Worm (Caenorhabditis elegans) whole organism, L1 larva: ENCODE results near the gene hsp-110.

Experiments
- C04F5.9 ChIP-seq: sonication (generic microtip); optimal IDR thresholded peaks from 2 replicates; lab custom pipeline; 2016; ENCODE audit warnings: missing genetic modification characterization, missing compliant biosample characterization
- C16A3.4 ChIP-seq: fragments of 150-350 bp; optimal IDR thresholded peaks from 2 replicates; lab custom pipeline; 2014; ENCODE audit warnings: missing biosample characterization, missing genetic modification characterization
- C34B4.2 ChIP-seq: sonication (generic microtip); optimal IDR thresholded peaks from 2 replicates; lab custom pipeline; 2017; ENCODE audit warnings: mild to moderate bottlenecking, missing genetic modification characterization, missing compliant biosample characterization
- F16B12.6 ChIP-seq: fragments of 150-350 bp; optimal IDR thresholded peaks from 2 replicates; lab custom pipeline; 2014; ENCODE audit warnings: missing biosample characterization, missing genetic modification characterization
- aha-1 ChIP-seq: fragments of 150-350 bp; optimal IDR thresholded peaks from 2 replicates; lab custom pipeline; 2014; ENCODE audit warnings: missing biosample characterization, missing genetic modification characterization
- ama-1 ChIP-seq: fragments of 150-350 bp; optimal IDR thresholded peaks from 2 replicates; lab custom pipeline; 2014
- blmp-1 ChIP-seq: fragments of 150-350 bp; optimal IDR thresholded peaks from 2 replicates; lab custom pipeline; 2014; ENCODE audit warnings: missing biosample characterization, missing genetic modification characterization
- ceh-63 ChIP-seq: fragments of 200-800 bp; sonication (Bioruptor generic); optimal IDR thresholded peaks from 2 replicates; lab custom pipeline; 2018; ENCODE audit warnings: mild to moderate bottlenecking, missing genetic modification characterization, missing compliant biosample characterization
- ceh-88 ChIP-seq: fragments of 200-800 bp; sonication (Bioruptor generic); IDR thresholded peaks from 2 replicates; pipeline ENCODE4 v1.3.6; 2022; ENCODE audit warnings: missing genetic modification characterization, missing compliant biosample characterization
- ceh-90 ChIP-seq: sonication (generic microtip); optimal IDR thresholded peaks from 2 replicates; lab custom pipeline; 2016; ENCODE audit warnings: missing genetic modification characterization, missing compliant biosample characterization
- dsc-1 ChIP-seq: sonication (generic microtip); optimal IDR thresholded peaks from 2 replicates; lab custom pipeline; 2016; ENCODE audit warnings: mild to moderate bottlenecking, missing genetic modification characterization, missing compliant biosample characterization
- efl-1 ChIP-seq, 4 experiments: fragments of 150-350 bp; optimal IDR thresholded peaks in 3 of 4; peaks in 1 of 4; 1 replicate in 1 of 4; 2 replicates in 3 of 4; lab custom pipeline; 2014; ENCODE audit warnings: missing biosample characterization in 2 of 4, missing genetic modification characterization in 2 of 4, missing genetic modification reagents in 2 of 4
- elt-3 ChIP-seq, 6 experiments: fragments of 150-350 bp in 1 of 6; sonication (generic microtip); optimal IDR thresholded peaks; 2 replicates each; lab custom pipeline; 2017 to 2018; ENCODE audit warnings: missing biosample characterization in 6 of 6, missing genetic modification characterization in 6 of 6, inconsistent platforms in 1 of 6
- fkh-4 ChIP-seq: sonication (generic microtip); optimal IDR thresholded peaks from 2 replicates; lab custom pipeline; 2016; ENCODE audit warnings: missing compliant biosample characterization, missing genetic modification characterization, borderline replicate concordance
- fkh-8 ChIP-seq: sonication (generic microtip); optimal IDR thresholded peaks from 2 replicates; lab custom pipeline; 2016; ENCODE audit warnings: mild to moderate bottlenecking, missing genetic modification characterization, missing compliant biosample characterization
- grh-1 ChIP-seq: fragments of 200-800 bp; sonication (Bioruptor generic); IDR thresholded peaks from 2 replicates; pipeline ENCODE4 v1.3.6; 2022; ENCODE audit warnings: missing genetic modification reagents, missing genetic modification characterization, missing compliant biosample characterization
- hlh-17 ChIP-seq: fragments of 200-800 bp; sonication (Bioruptor generic); optimal IDR thresholded peaks from 2 replicates; lab custom pipeline; 2018; ENCODE audit warnings: missing genetic modification characterization, mild to moderate bottlenecking, missing compliant biosample characterization, moderate library complexity, borderline replicate concordance
- hlh-4 ChIP-seq: sonication (generic microtip); optimal IDR thresholded peaks from 2 replicates; lab custom pipeline; 2016; ENCODE audit warnings: mild to moderate bottlenecking, missing genetic modification characterization, missing compliant biosample characterization
- hpl-2 ChIP-seq: fragments of 150-350 bp; optimal IDR thresholded peaks from 2 replicates; lab custom pipeline; 2014; ENCODE audit warnings: missing biosample characterization, missing genetic modification reagents, missing genetic modification characterization
- jun-1 ChIP-seq: fragments of 150-350 bp; optimal IDR thresholded peaks from 2 replicates; lab custom pipeline; 2014; ENCODE audit warnings: missing biosample characterization, missing genetic modification reagents, missing genetic modification characterization
- lin-13 ChIP-seq: fragments of 150-350 bp; optimal IDR thresholded peaks from 2 replicates; lab custom pipeline; 2014; ENCODE audit warnings: missing biosample characterization, missing genetic modification reagents, missing genetic modification characterization
- lin-14 ChIP-seq: fragments of 200-800 bp; sonication (Bioruptor generic); optimal IDR thresholded peaks from 2 replicates; lab custom pipeline; 2018; ENCODE audit warnings: mild to moderate bottlenecking, missing genetic modification characterization, moderate library complexity, missing compliant biosample characterization
- lin-39 ChIP-seq: fragments of 150-350 bp; optimal IDR thresholded peaks from 2 replicates; lab custom pipeline; 2014; ENCODE audit warnings: missing biosample characterization, missing genetic modification reagents, missing genetic modification characterization
- lsy-2 ChIP-seq, 2 experiments: fragments of 150-350 bp; optimal IDR thresholded peaks; 2 replicates each; lab custom pipeline; 2014; ENCODE audit warnings: missing biosample characterization in 2 of 2, missing genetic modification characterization in 2 of 2
- mab-9 ChIP-seq: fragments of 200-800 bp; sonication (Bioruptor generic); IDR thresholded peaks from 2 replicates; pipeline ENCODE4 v1.3.6; 2022; ENCODE audit warnings: missing genetic modification reagents, missing genetic modification characterization, missing compliant biosample characterization
- mdl-1 ChIP-seq, 2 experiments: fragments of 150-350 bp; optimal IDR thresholded peaks; 2 replicates each; lab custom pipeline; 2014 to 2017; ENCODE audit warnings: missing biosample characterization in 2 of 2, missing genetic modification characterization in 2 of 2, inconsistent platforms in 1 of 2
- mef-2 ChIP-seq: fragments of 150-350 bp; optimal IDR thresholded peaks from 2 replicates; lab custom pipeline; 2014; ENCODE audit warnings: missing biosample characterization, missing genetic modification characterization
- mep-1 ChIP-seq: fragments of 150-350 bp; optimal IDR thresholded peaks from 2 replicates; lab custom pipeline; 2014; ENCODE audit warnings: missing biosample characterization, missing genetic modification characterization
- nhr-11 ChIP-seq: fragments of 150-350 bp; optimal IDR thresholded peaks from 2 replicates; lab custom pipeline; 2014; ENCODE audit warnings: missing biosample characterization, missing genetic modification characterization
- nhr-12 ChIP-seq: sonication (generic microtip); optimal IDR thresholded peaks from 2 replicates; lab custom pipeline; 2017; ENCODE audit warnings: missing biosample characterization, missing genetic modification characterization
- nhr-20 ChIP-seq: sonication (generic microtip); optimal IDR thresholded peaks from 2 replicates; lab custom pipeline; 2016; ENCODE audit warnings: mild to moderate bottlenecking, missing genetic modification characterization, missing compliant biosample characterization
- nhr-84 ChIP-seq: sonication (generic microtip); optimal IDR thresholded peaks from 2 replicates; lab custom pipeline; 2017; ENCODE audit warnings: missing biosample characterization, missing genetic modification characterization
- pax-3 ChIP-seq: fragments of 200-800 bp; sonication (Bioruptor generic); optimal IDR thresholded peaks from 2 replicates; lab custom pipeline; 2018; ENCODE audit warnings: mild to moderate bottlenecking, missing genetic modification characterization, moderate library complexity, missing compliant biosample characterization
- pqm-1 ChIP-seq: sonication (generic microtip); optimal IDR thresholded peaks from 3 replicates; lab custom pipeline; 2017; ENCODE audit warnings: missing biosample characterization, missing genetic modification characterization
- rnt-1 ChIP-seq: sonication (generic microtip); optimal IDR thresholded peaks from 2 replicates; lab custom pipeline; 2016; ENCODE audit warnings: mild to moderate bottlenecking, missing genetic modification characterization, moderate library complexity, missing compliant biosample characterization
- skn-1 ChIP-seq: fragments of 150-350 bp; optimal IDR thresholded peaks from 2 replicates; lab custom pipeline; 2014; ENCODE audit warnings: missing biosample characterization, missing genetic modification characterization
- snu-23 ChIP-seq: sonication (generic microtip); optimal IDR thresholded peaks from 2 replicates; lab custom pipeline; 2016; ENCODE audit warnings: missing genetic modification characterization, missing compliant biosample characterization
- sptf-1 ChIP-seq: fragments of 150-350 bp; optimal IDR thresholded peaks from 2 replicates; lab custom pipeline; 2014; ENCODE audit warnings: missing biosample characterization, missing genetic modification characterization
- sup-37 ChIP-seq: fragments of 200-800 bp; sonication (Bioruptor generic); optimal IDR thresholded peaks from 2 replicates; lab custom pipeline; 2018; ENCODE audit warnings: mild to moderate bottlenecking, missing genetic modification characterization, missing compliant biosample characterization
- swsn-7 ChIP-seq: sonication (generic microtip); optimal IDR thresholded peaks from 2 replicates; lab custom pipeline; 2016; ENCODE audit warnings: missing genetic modification characterization, missing compliant biosample characterization
- unc-130 ChIP-seq: fragments of 150-350 bp; optimal IDR thresholded peaks from 2 replicates; lab custom pipeline; 2017; ENCODE audit warnings: missing biosample characterization, missing genetic modification characterization, inconsistent platforms
- unc-30 ChIP-seq: sonication (generic microtip); optimal IDR thresholded peaks from 2 replicates; lab custom pipeline; 2017; ENCODE audit warnings: missing biosample characterization, missing genetic modification characterization
- unc-62 ChIP-seq: fragments of 150-350 bp; optimal IDR thresholded peaks from 2 replicates; lab custom pipeline; 2014; ENCODE audit warnings: missing biosample characterization, missing genetic modification reagents, missing genetic modification characterization
- unc-86 ChIP-seq: sonication (generic microtip); optimal IDR thresholded peaks from 2 replicates; lab custom pipeline; 2016; ENCODE audit warnings: missing genetic modification characterization, missing compliant biosample characterization
- unc-98 ChIP-seq: fragments of 200-800 bp; sonication (Bioruptor generic); IDR thresholded peaks from 2 replicates; pipeline ENCODE4 v1.3.6; 2022; ENCODE audit warnings: missing genetic modification characterization, missing compliant biosample characterization
- zag-1 ChIP-seq: fragments of 150-350 bp; optimal IDR thresholded peaks from 2 replicates; lab custom pipeline; 2014; ENCODE audit warnings: missing biosample characterization, missing genetic modification characterization
- zip-4 ChIP-seq: fragments of 200-800 bp; sonication (Bioruptor generic); optimal IDR thresholded peaks from 2 replicates; lab custom pipeline; 2018; ENCODE audit warnings: mild to moderate bottlenecking, missing genetic modification characterization, moderate library complexity, missing compliant biosample characterization
- ztf-11 ChIP-seq, 2 experiments: sonication (generic microtip); optimal IDR thresholded peaks; 2 replicates each; lab custom pipeline; 2016 to 2017; ENCODE audit warnings: missing genetic modification characterization in 2 of 2, missing biosample characterization in 1 of 2, missing compliant biosample characterization in 1 of 2
- ztf-4 ChIP-seq: fragments of 150-350 bp; optimal IDR thresholded peaks from 2 replicates; lab custom pipeline; 2014; ENCODE audit warnings: missing biosample characterization, missing genetic modification characterization

Gene hsp-110

ce11 chrIII:8461410-8461809, 14.7 kb upstream of the hsp-110 start:
- no peak for TF ChIP-seq unc-30 (tag; lab: Kevin White, UChicago)
- TF ChIP-seq blmp-1 (tag; lab: Kevin White, UChicago) = peak; percentile 47
- peak; percentile 49 to 84 for TF ChIP-seq lsy-2 (tag; optimal IDR thresholded peaks at IDR 0.05; lab: Kevin White, UChicago)
- TF ChIP-seq skn-1 (tag; lab: Kevin White, UChicago) = no peak
- no peak for TF ChIP-seq fkh-4

- TF ChIP-seq efl-1 (optimal IDR thresholded peaks at IDR 0.05; lab: Kevin White, UChicago) (no peak), efl-1 (GFP tag; optimal IDR thresholded peaks at IDR 0.05 in 1 of 2; lab: Kevin White, UChicago) (peak in 1 of 2 experiments; percentile 51), nhr-84 (no peak)
Observed at ce11 chrIII:8457605-8458004, 10.9 kb upstream of the hsp-110 start.

ce11 chrIII:8451181-8451580, 4.5 kb upstream of the hsp-110 start:
- TF ChIP-seq hlh-4 (no peak), ceh-90 (tag; lab: Kevin White, UChicago) (no peak), nhr-11 (tag; lab: Kevin White, UChicago) (no peak), F16B12.6 (tag; lab: Kevin White, UChicago) (no peak), lin-13 (GFP tag; lab: Kevin White, UChicago) (no peak), zag-1 (tag; lab: Kevin White, UChicago) (no peak), unc-130 (tag; lab: Kevin White, UChicago) (no peak), elt-3 (tag; optimal IDR thresholded peaks at IDR 0.05; lab: Kevin White, UChicago) (no peak), zip-4 (GFP tag; lab: Kevin White, UChicago) (no peak), sup-37 (no peak), pqm-1 (no peak), pax-3 (tag; lab: Kevin White, UChicago) (no peak), fkh-8 (tag; lab: Kevin White, UChicago) (no peak), mab-9 (no peak), mdl-1 (tag; optimal IDR thresholded peaks at IDR 0.05; lab: Kevin White, UChicago) (no peak), unc-86 (tag; lab: Kevin White, UChicago) (no peak), rnt-1 (tag; lab: Kevin White, UChicago) (no peak), grh-1 (no peak)

- no peak for TF ChIP-seq fkh-4
- peak; percentile 8 for TF ChIP-seq ama-1
- TF ChIP-seq hlh-4 = no peak
- TF ChIP-seq hlh-17 (GFP tag; lab: Kevin White, UChicago) = no peak
- TF ChIP-seq dsc-1 (tag; lab: Kevin White, UChicago) = no peak
- TF ChIP-seq ztf-4 (tag; lab: Kevin White, UChicago) = peak; percentile 14
- no peak for TF ChIP-seq mef-2 (tag; lab: Kevin White, UChicago)
- no peak for TF ChIP-seq aha-1 (tag; lab: Kevin White, UChicago)
- peak; percentile 32 for TF ChIP-seq mep-1 (tag; lab: Kevin White, UChicago)
- no peak for TF ChIP-seq swsn-7 (tag; lab: Kevin White, UChicago)
- TF ChIP-seq snu-23 (GFP tag; lab: Kevin White, UChicago) = no peak
- peak in 1 of 2 experiments; percentile 1 for TF ChIP-seq ztf-11 (tag; optimal IDR thresholded peaks at IDR 0.05; lab: Kevin White, UChicago)
- no peak for TF ChIP-seq lin-39 (tag; lab: Kevin White, UChicago)
- no peak for TF ChIP-seq jun-1 (tag; lab: Kevin White, UChicago)
- TF ChIP-seq C34B4.2 (tag; lab: Kevin White, UChicago) = no peak
- TF ChIP-seq nhr-20 = no peak
- TF ChIP-seq ceh-63 (GFP tag; lab: Kevin White, UChicago) = no peak
- TF ChIP-seq unc-62 (GFP tag; lab: Kevin White, UChicago) = no peak
- TF ChIP-seq sptf-1 (tag; lab: Kevin White, UChicago) = no peak
- TF ChIP-seq hpl-2 = no peak
- TF ChIP-seq unc-98 = no peak
- TF ChIP-seq efl-1 (optimal IDR thresholded peaks at IDR 0.05; lab: Kevin White, UChicago) = no peak
- TF ChIP-seq efl-1 (GFP tag; optimal IDR thresholded peaks at IDR 0.05 in 1 of 2; lab: Kevin White, UChicago) = peak in 1 of 2 experiments; percentile 91
- TF ChIP-seq C04F5.9 (tag; lab: Kevin White, UChicago) = no peak
- no peak for TF ChIP-seq lin-14
- TF ChIP-seq ceh-88 (GFP tag; lab: Robert Waterston, UW) = no peak
- no peak for TF ChIP-seq nhr-12
- TF ChIP-seq skn-1 (tag; lab: Kevin White, UChicago) = no peak
- TF ChIP-seq C16A3.4 (tag; lab: Kevin White, UChicago) = no peak
Observed at ce11 chrIII:8450494-8450893, 3.8 kb upstream of the hsp-110 start.
